Worm (Caenorhabditis elegans) whole organism, midembryonic: ENCODE results near the gene hgap-2.

Source experiments
- T22C8.4 ChIP-seq: fragments of 200-800 bp; sonication (Bioruptor generic); IDR thresholded peaks from 2 replicates; pipeline ENCODE4 v1.3.6; 2022; ENCODE audit warnings: missing genetic modification characterization, missing compliant biosample characterization
- cog-1 ChIP-seq: sonication (generic microtip); optimal IDR thresholded peaks from 2 replicates; lab custom pipeline; 2016; ENCODE audit warnings: missing genetic modification characterization, missing compliant biosample characterization
- flt-1 ChIP-seq: fragments of 200-800 bp; sonication (Bioruptor generic); IDR thresholded peaks from 2 replicates; pipeline ENCODE4 v1.3.6; 2022; ENCODE audit warnings: missing genetic modification characterization, missing compliant biosample characterization
- klf-2 ChIP-seq: fragments of 200-800 bp; sonication (Bioruptor generic); conservative IDR thresholded peaks from 2 replicates; pipeline ENCODE4 v1.3.6; 2022; ENCODE audit warnings: missing genetic modification reagents, missing genetic modification characterization, missing compliant biosample characterization
- ref-1 ChIP-seq: fragments of 200-800 bp; sonication (Bioruptor generic); conservative IDR thresholded peaks from 2 replicates; pipeline ENCODE4 v1.3.6; 2022; ENCODE audit warnings: missing genetic modification reagents, missing genetic modification characterization, missing compliant biosample characterization
- tab-1 ChIP-seq: fragments of 200-800 bp; sonication (Bioruptor generic); IDR thresholded peaks from 2 replicates; pipeline ENCODE4 v1.3.6; 2022; ENCODE audit warnings: missing genetic modification characterization, missing compliant biosample characterization
- ztf-23 ChIP-seq: fragments of 200-800 bp; sonication (Bioruptor generic); IDR thresholded peaks from 2 replicates; pipeline ENCODE4 v1.3.6; 2022; ENCODE audit warnings: missing genetic modification reagents, missing genetic modification characterization, missing compliant biosample characterization
- ztf-29 ChIP-seq: fragments of 200-800 bp; sonication (Bioruptor generic); IDR thresholded peaks from 2 replicates; pipeline ENCODE4 v1.3.6; 2022; ENCODE audit warnings: missing genetic modification reagents, missing genetic modification characterization, missing compliant biosample characterization

DNA sequence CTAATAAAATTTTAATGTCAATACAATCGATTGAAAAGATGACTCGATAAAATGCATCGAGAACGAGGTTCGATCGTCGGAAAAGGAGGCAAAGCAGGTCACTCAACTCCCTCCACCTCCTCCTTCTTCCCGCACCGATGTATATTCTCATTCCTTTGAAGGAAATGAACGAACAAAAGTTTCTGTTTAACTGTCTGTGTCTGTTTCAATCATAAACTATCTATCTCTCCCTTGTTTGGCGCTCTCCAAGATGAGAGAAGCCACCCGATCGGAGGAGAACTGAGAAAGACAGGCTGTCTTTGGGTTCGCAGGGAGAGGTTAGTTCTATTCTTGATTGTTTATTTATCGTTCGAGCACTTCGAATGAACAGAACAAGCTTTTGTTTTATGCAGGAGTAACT, 43.6 kb downstream of the hgap-2 start, which contains the start of gene D2085.7:
- TF ChIP-seq flt-1 (GFP tag; lab: Robert Waterston, UW) = no peak
- no peak for TF ChIP-seq ztf-23
- TF ChIP-seq tab-1 (GFP tag; lab: Robert Waterston, UW) = no peak
- no peak for TF ChIP-seq cog-1 (tag; lab: Kevin White, UChicago)
- no peak for TF ChIP-seq ref-1 (GFP tag; lab: Robert Waterston, UW)
- TF ChIP-seq ztf-29 (GFP tag; lab: Robert Waterston, UW) = no peak
- no peak for TF ChIP-seq T22C8.4
- no peak for TF ChIP-seq klf-2 (GFP tag; lab: Robert Waterston, UW)
